Worm (Caenorhabditis elegans) whole organism, L1 larva: ENCODE results near the gene tig-2.

Source experiments
- elt-3 ChIP-seq, 6 experiments: fragments of 150-350 bp in 1 of 6; sonication (generic microtip); optimal IDR thresholded peaks; 2 replicates each; lab custom pipeline; 2017 to 2018; ENCODE audit warnings: missing biosample characterization in 6 of 6, missing genetic modification characterization in 6 of 6, inconsistent platforms in 1 of 6
- isw-1 ChIP-seq: fragments of 200-800 bp; sonication (Bioruptor generic); IDR thresholded peaks from 2 replicates; pipeline ENCODE4 v1.3.6; 2022; ENCODE audit warnings: missing genetic modification characterization, missing compliant biosample characterization
- nhr-71 ChIP-seq: sonication (generic microtip); optimal IDR thresholded peaks from 2 replicates; lab custom pipeline; 2016; ENCODE audit warnings: mild to moderate bottlenecking, missing genetic modification characterization, moderate library complexity, missing compliant biosample characterization

DNA sequence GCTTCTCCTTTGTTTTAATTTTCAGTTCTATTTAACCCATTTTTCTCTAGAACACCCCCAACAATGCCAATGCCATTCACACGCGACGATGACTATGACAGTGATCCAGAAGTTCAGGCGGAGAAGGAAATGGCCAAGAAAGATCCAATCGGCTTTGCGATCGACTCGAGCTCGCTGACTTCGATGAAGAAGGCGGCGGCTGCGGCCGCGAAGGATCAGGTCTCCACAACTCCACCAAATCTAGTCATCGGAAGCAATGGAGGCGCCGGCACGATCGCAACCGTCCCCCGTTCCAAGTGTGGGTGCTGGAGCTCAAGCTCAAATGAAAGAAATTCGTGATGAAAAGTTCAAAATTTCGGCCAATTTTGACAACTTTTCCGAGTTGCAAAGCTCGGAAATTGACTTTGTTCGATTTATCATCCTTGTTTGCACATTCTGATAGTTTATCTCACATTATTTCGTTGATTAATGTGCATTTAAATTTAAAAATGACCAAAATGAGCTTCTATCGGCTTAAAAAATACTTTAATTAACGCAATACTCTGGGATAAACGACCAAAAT is 41.9 kb downstream of the tig-2 start, which contains the start of gene K03B4.2:
- TF ChIP-seq isw-1 (GFP tag; lab: Robert Waterston, UW) (no peak), nhr-71 (peak; percentile 11), elt-3 (tag; optimal IDR thresholded peaks at IDR 0.05; lab: Kevin White, UChicago) (no peak)
